Fruit fly (Drosophila melanogaster) Kc167 (cell line): Measurements from ENCODE around the gene CG31542.

Experiments
- Myc ChIP-seq: fragments of >200 bp; optimal IDR thresholded peaks from 2 replicates; lab custom pipeline; 2017; ENCODE audit warnings: missing external identifiers
- Sin3A ChIP-seq: fragments of >200 bp; optimal IDR thresholded peaks from 2 replicates; lab custom pipeline; 2018; ENCODE audit warnings: missing external identifiers
- h ChIP-seq: fragments of >200 bp; optimal IDR thresholded peaks from 3 replicates; lab custom pipeline; 2018; ENCODE audit warnings: missing external identifiers
- insv ChIP-seq: fragments of >200 bp; optimal IDR thresholded peaks from 3 replicates; lab custom pipeline; 2018; ENCODE audit warnings: missing external identifiers
- psq ChIP-seq: fragments of >200 bp; optimal IDR thresholded peaks from 2 replicates; lab custom pipeline; 2017; ENCODE audit warnings: missing external identifiers
- ttk ChIP-seq: sonication (Bioruptor generic); optimal IDR thresholded peaks from 2 replicates; lab custom pipeline; 2017; ENCODE audit warnings: missing external identifiers

dm6 chr3R:5364539-5365273 is 4.6 kb upstream of the CG31542 start:
- no peak for TF ChIP-seq psq (lab: Kevin White, UChicago)
- no peak for TF ChIP-seq Myc (lab: Kevin White, UChicago)
- no peak for TF ChIP-seq h
- TF ChIP-seq Sin3A (lab: Kevin White, UChicago) = no peak
- no peak for TF ChIP-seq insv
- no peak for TF ChIP-seq ttk (lab: Kevin White, UChicago)
